Worm (Caenorhabditis elegans) whole organism, late embryonic: Measurements from ENCODE around the gene mlt-10.
"Not testable (repeated sequence)": the region's sequence is repeated elsewhere in the genome, so short reads cannot be mapped to it uniquely, and the experiment has no call there.

Experiments used
- K02D7.2 ChIP-seq: sonication (generic microtip); optimal IDR thresholded peaks from 2 replicates; lab custom pipeline; 2017; ENCODE audit warnings: mild to moderate bottlenecking, missing genetic modification characterization, missing compliant biosample characterization
- ama-1 ChIP-seq: fragments of 150-350 bp; optimal IDR thresholded peaks from 2 replicates; lab custom pipeline; 2014
- hlh-30 ChIP-seq: sonication (generic microtip); optimal IDR thresholded peaks from 2 replicates; lab custom pipeline; 2017; ENCODE audit warnings: antibody characterized with exemption, missing genetic modification characterization, missing compliant biosample characterization; ENCODE audit not compliant: insufficient read depth
- nfya-1 ChIP-seq: sonication (generic microtip); optimal IDR thresholded peaks from 2 replicates; lab custom pipeline; 2017; ENCODE audit warnings: missing genetic modification characterization, mild to moderate bottlenecking, missing compliant biosample characterization, antibody characterized with exemption, moderate library complexity
- odd-2 ChIP-seq: sonication (generic microtip); optimal IDR thresholded peaks from 2 replicates; lab custom pipeline; 2017; ENCODE audit warnings: antibody characterized with exemption, mild to moderate bottlenecking, missing genetic modification characterization, missing compliant biosample characterization
- rnt-1 ChIP-seq: sonication (generic microtip); optimal IDR thresholded peaks from 2 replicates; lab custom pipeline; 2016; ENCODE audit warnings: missing genetic modification characterization, missing compliant biosample characterization

- not testable (repeated sequence) for TF ChIP-seq odd-2 (tag; lab: Kevin White, UChicago); hlh-30; nfya-1 (tag; lab: Kevin White, UChicago); K02D7.2 (tag; lab: Kevin White, UChicago); rnt-1 (tag; lab: Kevin White, UChicago); ama-1 (lab: Kevin White, UChicago)
Measured at ce11 chrII:593221-593620, 46.7 kb downstream of the mlt-10 start, which contains the start of gene W08F4.1.
